Worm (Caenorhabditis elegans) whole organism, L1 larva: Measurements from ENCODE around the gene H14E04.2.

Experiments
- ama-1 ChIP-seq: fragments of 150-350 bp; optimal IDR thresholded peaks from 2 replicates; lab custom pipeline; 2014
- ceh-8 ChIP-seq: fragments of 200-800 bp; sonication (Bioruptor generic); optimal IDR thresholded peaks from 2 replicates; lab custom pipeline; 2018; ENCODE audit warnings: mild to moderate bottlenecking, missing genetic modification characterization, moderate library complexity, missing compliant biosample characterization
- lin-15B ChIP-seq: fragments of 150-350 bp; sonication (generic microtip); optimal IDR thresholded peaks from 3 replicates; lab custom pipeline; 2014; ENCODE audit warnings: missing biosample characterization, missing genetic modification characterization
- mab-9 ChIP-seq: fragments of 200-800 bp; sonication (Bioruptor generic); IDR thresholded peaks from 2 replicates; pipeline ENCODE4 v1.3.6; 2022; ENCODE audit warnings: missing genetic modification reagents, missing genetic modification characterization, missing compliant biosample characterization
- mdl-1 ChIP-seq, 2 experiments: fragments of 150-350 bp; optimal IDR thresholded peaks; 2 replicates each; lab custom pipeline; 2014 to 2017; ENCODE audit warnings: missing biosample characterization in 2 of 2, missing genetic modification characterization in 2 of 2, inconsistent platforms in 1 of 2
- unc-86 ChIP-seq: sonication (generic microtip); optimal IDR thresholded peaks from 2 replicates; lab custom pipeline; 2016; ENCODE audit warnings: missing genetic modification characterization, missing compliant biosample characterization
- vab-15 ChIP-seq: sonication (generic microtip); optimal IDR thresholded peaks from 2 replicates; lab custom pipeline; 2017; ENCODE audit warnings: missing genotype, mild to moderate bottlenecking, missing genetic modification characterization, missing compliant biosample characterization
- zag-1 ChIP-seq: fragments of 150-350 bp; optimal IDR thresholded peaks from 2 replicates; lab custom pipeline; 2014; ENCODE audit warnings: missing biosample characterization, missing genetic modification characterization
- ztf-4 ChIP-seq: fragments of 150-350 bp; optimal IDR thresholded peaks from 2 replicates; lab custom pipeline; 2014; ENCODE audit warnings: missing biosample characterization, missing genetic modification characterization

ce11 chrIII:2347291-2347690 lies 28.7 kb upstream of the H14E04.2 start, which contains the start of gene gip-1:
- TF ChIP-seq mab-9 (GFP tag; lab: Robert Waterston, UW) (no peak), lin-15B (tag; lab: Kevin White, UChicago) (no peak), zag-1 (tag; lab: Kevin White, UChicago) (no peak), mdl-1 (tag; optimal IDR thresholded peaks at IDR 0.05; lab: Kevin White, UChicago) (no peak), unc-86 (tag; lab: Kevin White, UChicago) (no peak), vab-15 (tag; lab: Kevin White, UChicago) (no peak), ztf-4 (no peak), ama-1 (no peak), ceh-8 (GFP tag; lab: Kevin White, UChicago) (no peak)
